Fruit fly (Drosophila melanogaster) whole organism: ENCODE data around the gene CG18585.

Experiments
- CG8478 ChIP-seq: fragments of >200 bp; optimal IDR thresholded peaks from 2 replicates; lab custom pipeline; 2018; ENCODE audit warnings: inconsistent platforms
- Dll ChIP-seq: fragments of >200 bp; optimal IDR thresholded peaks from 2 replicates; lab custom pipeline; 2017
- pan ChIP-seq: fragments of >200 bp; optimal IDR thresholded peaks from 2 replicates; lab custom pipeline; 2017
- psq ChIP-seq: fragments of >200 bp; optimal IDR thresholded peaks from 2 replicates; lab custom pipeline; 2017
- usp ChIP-seq: fragments of >200 bp; optimal IDR thresholded peaks from 2 replicates; lab custom pipeline; 2017; ENCODE audit warnings: missing biosample characterization, missing genetic modification characterization, mixed read lengths

- TF ChIP-seq pan, result no peak
- TF ChIP-seq Dll (lab: Kevin White, UChicago), result no peak
- TF ChIP-seq CG8478 (lab: Kevin White, UChicago), result no peak
- no peak for TF ChIP-seq usp (GFP tag; lab: Kevin White, UChicago)
- no peak for TF ChIP-seq psq (lab: Kevin White, UChicago)
These were observed 10.6 kb upstream of the CG18585 start, which contains the start of gene Tep2 for dm6 chr2L:7701417-7701816.
